Fruit fly (Drosophila melanogaster): ENCODE data around the gene CG31029.

DNA sequence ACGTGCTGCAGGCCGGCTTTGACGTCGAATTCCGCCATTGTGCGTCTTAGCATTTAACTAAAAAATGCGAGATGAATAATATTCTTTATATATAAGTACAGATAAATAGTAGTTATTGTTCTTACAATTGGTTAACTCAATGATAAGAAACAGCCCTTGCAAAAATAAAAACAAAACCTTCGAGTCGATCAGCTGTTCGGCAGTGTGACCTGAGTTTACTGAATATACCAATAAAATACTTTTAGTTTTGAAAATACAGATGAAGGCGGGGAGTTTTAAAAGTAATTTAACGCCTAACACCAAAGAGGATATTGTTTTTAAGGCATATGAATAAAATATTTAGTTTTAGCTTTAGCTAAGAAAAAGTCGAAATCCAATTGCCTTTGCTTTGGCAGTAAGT is 45.3 kb upstream of the CG31029 start, which contains the start of the genes CG1983 and CG15530:
- no peak for TF ChIP-seq CG8478 (optimal IDR thresholded peaks at IDR 0.05)
- no peak for TF ChIP-seq pan (optimal IDR thresholded peaks at IDR 0.05)
- TF ChIP-seq usp (GFP tag; optimal IDR thresholded peaks at IDR 0.05): no peak

Data from whole organism.